Worm (Caenorhabditis elegans) whole organism, young adult: Measurements from ENCODE around the gene C44C10.12.

Experiments
- B0261.1 ChIP-seq: sonication (generic microtip); optimal IDR thresholded peaks from 2 replicates; lab custom pipeline; 2016; ENCODE audit warnings: mild to moderate bottlenecking, missing genetic modification characterization, moderate library complexity, missing compliant biosample characterization
- C17E4.6 ChIP-seq: fragments of 200-800 bp; sonication (Bioruptor generic); IDR thresholded peaks from 2 replicates; pipeline ENCODE4 v1.3.6; 2022; ENCODE audit warnings: missing genetic modification reagents, missing genetic modification characterization, missing compliant biosample characterization
- F23B12.7 ChIP-seq: sonication (generic microtip); optimal IDR thresholded peaks from 2 replicates; lab custom pipeline; 2017; ENCODE audit warnings: missing genetic modification characterization, mild to moderate bottlenecking, missing compliant biosample characterization, antibody characterized with exemption, moderate library complexity; ENCODE audit not compliant: insufficient read depth
- F33H1.4 ChIP-seq: fragments of 200-800 bp; sonication (Bioruptor generic); IDR thresholded peaks from 2 replicates; pipeline ENCODE4 v1.3.6; 2022; ENCODE audit warnings: missing genetic modification reagents, missing genetic modification characterization, missing compliant biosample characterization
- F39B2.1 ChIP-seq: fragments of 200-800 bp; sonication (Bioruptor generic); IDR thresholded peaks from 2 replicates; pipeline ENCODE4 v1.3.6; 2022; ENCODE audit warnings: missing genetic modification reagents, missing genetic modification characterization, missing compliant biosample characterization
- T07F8.4 ChIP-seq: sonication (generic microtip); optimal IDR thresholded peaks from 2 replicates; lab custom pipeline; 2016; ENCODE audit warnings: mild to moderate bottlenecking, missing genetic modification characterization, moderate library complexity, missing compliant biosample characterization
- T26A5.8 ChIP-seq: sonication (generic microtip); optimal IDR thresholded peaks from 2 replicates; lab custom pipeline; 2016; ENCODE audit warnings: missing genetic modification characterization, missing compliant biosample characterization
- Y53G8AR.9 ChIP-seq: fragments of 200-800 bp; sonication (Bioruptor generic); conservative IDR thresholded peaks from 2 replicates; pipeline ENCODE4 v1.3.6; 2022; ENCODE audit warnings: missing genetic modification reagents, missing genetic modification characterization, missing compliant biosample characterization
- akir-1 ChIP-seq: fragments of 200-800 bp; sonication (Bioruptor generic); optimal IDR thresholded peaks from 2 replicates; lab custom pipeline; 2018; ENCODE audit warnings: mild to moderate bottlenecking, missing genetic modification characterization, moderate library complexity, missing compliant biosample characterization
- ama-1 ChIP-seq, 3 experiments: fragments of 150-350 bp in 1 of 3; sonication (generic microtip) in 2 of 3; optimal IDR thresholded peaks; 2 replicates each; lab custom pipeline; 2014 to 2018; ENCODE audit warnings: missing biosample characterization in 2 of 3, missing genetic modification characterization in 2 of 3, missing genetic modification reagents in 2 of 3
- atf-7 ChIP-seq: sonication (generic microtip); optimal IDR thresholded peaks from 2 replicates; lab custom pipeline; 2017; ENCODE audit warnings: mild to moderate bottlenecking, missing genetic modification characterization, missing compliant biosample characterization
- bed-1 ChIP-seq: fragments of 200-800 bp; sonication (Bioruptor generic); IDR thresholded peaks from 2 replicates; pipeline ENCODE4 v1.3.6; 2022; ENCODE audit warnings: missing genetic modification reagents, missing genetic modification characterization, missing compliant biosample characterization
- chd-7 ChIP-seq: sonication (generic microtip); optimal IDR thresholded peaks from 2 replicates; lab custom pipeline; 2016; ENCODE audit warnings: mild to moderate bottlenecking, missing genetic modification characterization, moderate library complexity, missing compliant biosample characterization
- die-1 ChIP-seq: sonication (generic microtip); optimal IDR thresholded peaks from 2 replicates; lab custom pipeline; 2016; ENCODE audit warnings: missing genotype, mild to moderate bottlenecking, missing genetic modification characterization, missing compliant biosample characterization
- dox-1 ChIP-seq: fragments of 200-800 bp; sonication (Bioruptor generic); IDR thresholded peaks from 2 replicates; pipeline ENCODE4 v1.3.6; 2022; ENCODE audit warnings: missing genetic modification reagents, missing genetic modification characterization, missing compliant biosample characterization
- efl-1 ChIP-seq: fragments of 150-350 bp; optimal IDR thresholded peaks from 2 replicates; lab custom pipeline; 2014; ENCODE audit warnings: missing biosample characterization, missing genetic modification reagents, missing genetic modification characterization
- egrh-3 ChIP-seq: fragments of 200-800 bp; sonication (Bioruptor generic); IDR thresholded peaks from 2 replicates; pipeline ENCODE4 v1.3.6; 2022; ENCODE audit warnings: missing genetic modification reagents, missing genetic modification characterization, missing compliant biosample characterization
- gei-17 ChIP-seq: fragments of 200-800 bp; sonication (Bioruptor generic); optimal IDR thresholded peaks from 2 replicates; lab custom pipeline; 2018; ENCODE audit warnings: mild to moderate bottlenecking, missing genetic modification characterization, missing compliant biosample characterization
- hmg-20 ChIP-seq: fragments of 200-800 bp; sonication (Bioruptor generic); IDR thresholded peaks from 2 replicates; pipeline ENCODE4 v1.3.6; 2022; ENCODE audit warnings: missing genetic modification reagents, missing genetic modification characterization, missing compliant biosample characterization
- lir-1 ChIP-seq: fragments of 200-800 bp; sonication (Bioruptor generic); conservative IDR thresholded peaks from 2 replicates; pipeline ENCODE4 v1.3.6; 2022; ENCODE audit warnings: missing genetic modification reagents, missing genetic modification characterization, missing compliant biosample characterization
- lsl-1 ChIP-seq: fragments of 200-800 bp; sonication (Bioruptor generic); optimal IDR thresholded peaks from 2 replicates; lab custom pipeline; 2018; ENCODE audit warnings: mild to moderate bottlenecking, missing genetic modification characterization, moderate library complexity, missing compliant biosample characterization
- nfyb-1 ChIP-seq: fragments of 200-800 bp; sonication (Bioruptor generic); IDR thresholded peaks from 2 replicates; pipeline ENCODE4 v1.3.6; 2022; ENCODE audit warnings: missing genetic modification reagents, missing genetic modification characterization, missing compliant biosample characterization
- nhr-27 ChIP-seq: fragments of 200-800 bp; sonication (Bioruptor generic); optimal IDR thresholded peaks from 2 replicates; lab custom pipeline; 2018; ENCODE audit warnings: mild to moderate bottlenecking, missing genetic modification characterization, moderate library complexity, missing compliant biosample characterization
- nhr-80 ChIP-seq: sonication (generic microtip); optimal IDR thresholded peaks from 2 replicates; lab custom pipeline; 2016; ENCODE audit warnings: missing genetic modification characterization, missing compliant biosample characterization
- pha-4 ChIP-seq: fragments of 150-350 bp; sonication (generic microtip); optimal IDR thresholded peaks from 2 replicates; lab custom pipeline; 2014; ENCODE audit warnings: missing biosample characterization, missing genetic modification reagents, missing genetic modification characterization
- sdz-38 ChIP-seq: sonication (generic microtip); optimal IDR thresholded peaks from 2 replicates; lab custom pipeline; 2016; ENCODE audit warnings: missing genotype, missing genetic modification characterization, missing compliant biosample characterization
- snpc-3.4 ChIP-seq: sonication (generic microtip); optimal IDR thresholded peaks from 2 replicates; lab custom pipeline; 2017; ENCODE audit warnings: missing genetic modification characterization, mild to moderate bottlenecking, missing compliant biosample characterization, antibody characterized with exemption, moderate library complexity, missing genotype, missing genetic modification reagents
- unc-62 ChIP-seq: fragments of 150-350 bp; optimal IDR thresholded peaks from 2 replicates; lab custom pipeline; 2014; ENCODE audit warnings: missing biosample characterization, missing genetic modification reagents, missing genetic modification characterization
- xnd-1 ChIP-seq: sonication (generic microtip); optimal IDR thresholded peaks from 2 replicates; lab custom pipeline; 2016; ENCODE audit warnings: missing genotype, missing genetic modification reagents, missing genetic modification characterization, missing compliant biosample characterization
- zfh-2 ChIP-seq: fragments of 200-800 bp; sonication (Bioruptor generic); conservative IDR thresholded peaks from 2 replicates; pipeline ENCODE4 v1.3.6; 2022; ENCODE audit warnings: missing genetic modification reagents, missing genetic modification characterization, missing compliant biosample characterization
- ztf-28 ChIP-seq: fragments of 200-800 bp; sonication (Bioruptor generic); IDR thresholded peaks from 2 replicates; pipeline ENCODE4 v1.3.6; 2022; ENCODE audit warnings: missing genetic modification reagents, missing genetic modification characterization, missing compliant biosample characterization

Gene C44C10.12

ce11 chrX:11727761-11728160 lies 31.0 kb downstream of the C44C10.12 start, which contains the start of the genes gst-42 and D1053.2 (continued):
- TF ChIP-seq die-1 (tag; lab: Kevin White, UChicago) (no peak), T07F8.4 (tag; lab: Kevin White, UChicago) (no peak)

ce11 chrX:11732752-11733151 lies 36.0 kb downstream of the C44C10.12 start:
- TF ChIP-seq sdz-38: no peak
- no peak for TF ChIP-seq B0261.1 (tag; lab: Kevin White, UChicago)
- TF ChIP-seq Y53G8AR.9 (GFP tag; lab: Robert Waterston, UW): no peak
- no peak for TF ChIP-seq bed-1
- no peak for TF ChIP-seq ama-1 (optimal IDR thresholded peaks at IDR 0.05; lab: Kevin White, UChicago)
- TF ChIP-seq ama-1 (GFP tag; optimal IDR thresholded peaks at IDR 0.05; lab: Kevin White, UChicago): no peak

ce11 chrX:11734110-11734509 lies 37.3 kb downstream of the C44C10.12 start:
- TF ChIP-seq nhr-80 (tag; lab: Kevin White, UChicago) (peak; percentile 4), T07F8.4 (tag; lab: Kevin White, UChicago) (no peak)

ce11 chrX:11737053-11737452 lies 40.3 kb downstream of the C44C10.12 start, which contains the start of gene D1053.3:
Gene D1053.3, minus strand, starts transcription at chrX:11737153.
- TF ChIP-seq C17E4.6 (no peak), F33H1.4 (GFP tag; lab: Robert Waterston, UW) (no peak), nfyb-1 (no peak), gei-17 (GFP tag; lab: Kevin White, UChicago) (no peak), zfh-2 (no peak), efl-1 (GFP tag; lab: Kevin White, UChicago) (no peak), chd-7 (no peak), T26A5.8 (no peak), lir-1 (GFP tag; lab: Robert Waterston, UW) (no peak), nhr-27 (tag; lab: Kevin White, UChicago) (no peak), B0261.1 (tag; lab: Kevin White, UChicago) (no peak), ztf-28 (GFP tag; lab: Robert Waterston, UW) (no peak), ama-1 (optimal IDR thresholded peaks at IDR 0.05; lab: Kevin White, UChicago) (no peak), ama-1 (GFP tag; optimal IDR thresholded peaks at IDR 0.05; lab: Kevin White, UChicago) (no peak), egrh-3 (GFP tag; lab: Robert Waterston, UW) (no peak), F23B12.7 (tag; lab: Kevin White, UChicago) (no peak), akir-1 (GFP tag; lab: Kevin White, UChicago) (no peak), dox-1 (GFP tag; lab: Robert Waterston, UW) (no peak), F39B2.1 (no peak), lsl-1 (GFP tag; lab: Kevin White, UChicago) (no peak)

- no peak for TF ChIP-seq unc-62 (GFP tag; lab: Kevin White, UChicago)
- TF ChIP-seq hmg-20 (GFP tag; lab: Robert Waterston, UW): no peak
- peak; percentile 38 for TF ChIP-seq pha-4 (tag; lab: Kevin White, UChicago)
- TF ChIP-seq ztf-28 (GFP tag; lab: Robert Waterston, UW): no peak
- TF ChIP-seq snpc-3.4 (tag; lab: Kevin White, UChicago): no peak
- no peak for TF ChIP-seq F39B2.1
- TF ChIP-seq xnd-1 (tag; lab: Kevin White, UChicago): no peak
- no peak for TF ChIP-seq C17E4.6
- TF ChIP-seq gei-17 (GFP tag; lab: Kevin White, UChicago): no peak
- peak; percentile 86 for TF ChIP-seq nhr-80 (tag; lab: Kevin White, UChicago)
- TF ChIP-seq atf-7 (tag; lab: Kevin White, UChicago): peak; percentile 9
Measured at ce11 chrX:11738602-11739100, 41.9 kb downstream of the C44C10.12 start, which contains the start of gene nspa-9. Gene nspa-9, plus strand, starts transcription at chrX:11739050.
